Worm (Caenorhabditis elegans): ENCODE results near the gene pfk-1.2.

pfk-1.2 gene

DNA sequence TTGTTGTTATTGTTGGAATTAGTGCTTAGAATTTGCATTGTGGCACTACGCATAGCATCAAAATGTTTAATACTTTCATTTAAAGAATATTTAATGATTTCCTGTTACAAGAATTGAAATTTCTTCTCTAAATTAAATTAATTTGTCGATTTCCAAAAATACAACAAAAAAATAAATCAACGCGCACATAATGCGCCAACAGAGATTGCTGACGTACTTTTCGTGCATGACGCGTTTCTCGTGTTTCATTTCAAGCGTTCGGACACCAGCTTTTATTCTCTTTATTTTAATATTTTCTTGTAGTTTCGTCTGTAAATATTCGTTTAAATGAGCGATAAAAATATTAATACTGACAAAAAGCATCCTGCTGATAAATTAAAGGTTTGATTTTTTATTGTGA is 18.0 kb upstream of the pfk-1.2 start, which contains the start of gene eif-2Bdelta (continued):
- peak; percentile 74 for TF ChIP-seq nhr-90 (tag; optimal IDR thresholded peaks at IDR 0.05; ENCODE audit: poor library complexity)
- peak; percentile 39 for TF ChIP-seq C16A3.4 (tag; optimal IDR thresholded peaks at IDR 0.05)
- TF ChIP-seq nhr-77 (tag; optimal IDR thresholded peaks at IDR 0.05) = no peak
- no peak for TF ChIP-seq hlh-17 (GFP tag; optimal IDR thresholded peaks at IDR 0.05; ENCODE audit: borderline replicate concordance)
- TF ChIP-seq sptf-1 (tag; optimal IDR thresholded peaks at IDR 0.05) = no peak
- TF ChIP-seq efl-1 (optimal IDR thresholded peaks at IDR 0.05) = peak; percentile 51 to 73
- TF ChIP-seq efl-1 (GFP tag; optimal IDR thresholded peaks at IDR 0.05 in 1 of 2) = peak; percentile 68 to 96
- TF ChIP-seq nhr-12 (tag; optimal IDR thresholded peaks at IDR 0.05) = no peak
- peak; percentile 83 for TF ChIP-seq nhr-71 (tag; optimal IDR thresholded peaks at IDR 0.05)
- TF ChIP-seq hpl-2 (GFP tag; optimal IDR thresholded peaks at IDR 0.05) = no peak
- TF ChIP-seq fkh-10 (GFP tag; optimal IDR thresholded peaks at IDR 0.05) = no peak
- TF ChIP-seq aha-1 (tag; optimal IDR thresholded peaks at IDR 0.05) = no peak
- peak; percentile 76 for TF ChIP-seq irx-1 (tag; optimal IDR thresholded peaks at IDR 0.05)
- TF ChIP-seq ces-1 (GFP tag; optimal IDR thresholded peaks at IDR 0.05) = no peak
- no peak for TF ChIP-seq ceh-63 (GFP tag; optimal IDR thresholded peaks at IDR 0.05)
- TF ChIP-seq tlp-1 (tag; optimal IDR thresholded peaks at IDR 0.05) = no peak
- no peak for TF ChIP-seq unc-98 (GFP tag; IDR thresholded peaks at IDR 0.05)
- TF ChIP-seq sup-37 (GFP tag; optimal IDR thresholded peaks at IDR 0.05) = no peak
- TF ChIP-seq C04F5.9 (tag; optimal IDR thresholded peaks at IDR 0.05) = peak; percentile 15
- no peak for TF ChIP-seq pag-3 (tag; optimal IDR thresholded peaks at IDR 0.05; ENCODE audit: borderline replicate concordance, insufficient read depth)
- no peak for TF ChIP-seq vab-15 (tag; optimal IDR thresholded peaks at IDR 0.05)
- TF ChIP-seq pqm-1 (tag; optimal IDR thresholded peaks at IDR 0.05) = no peak
- TF ChIP-seq nhr-237 (tag; optimal IDR thresholded peaks at IDR 0.05) = no peak
- no peak for TF ChIP-seq lir-3 (tag; optimal IDR thresholded peaks at IDR 0.05; ENCODE audit: poor library complexity)
- no peak for TF ChIP-seq ets-5 (GFP tag; IDR thresholded peaks at IDR 0.05)
- peak in 1 of 6 experiments; percentile 2 for TF ChIP-seq elt-3 (tag; optimal IDR thresholded peaks at IDR 0.05)
- TF ChIP-seq fkh-8 (tag; optimal IDR thresholded peaks at IDR 0.05) = no peak
- TF ChIP-seq lin-13 (GFP tag; optimal IDR thresholded peaks at IDR 0.05) = no peak
- no peak for TF ChIP-seq jun-1 (tag; optimal IDR thresholded peaks at IDR 0.05)
- TF ChIP-seq snpc-4 (tag; optimal IDR thresholded peaks at IDR 0.05) = peak; percentile 54
- peak; percentile 72 for TF ChIP-seq lin-14 (GFP tag; optimal IDR thresholded peaks at IDR 0.05)
- peak; percentile 59 for TF ChIP-seq unc-86 (tag; optimal IDR thresholded peaks at IDR 0.05)
- no peak for TF ChIP-seq ztf-4 (tag; optimal IDR thresholded peaks at IDR 0.05)
- peak; percentile 67 for TF ChIP-seq nhr-19 (GFP tag; conservative IDR thresholded peaks at IDR 0.05)
- TF ChIP-seq lin-39 (tag; optimal IDR thresholded peaks at IDR 0.05) = peak; percentile 67
- no peak for TF ChIP-seq nhr-84 (tag; optimal IDR thresholded peaks at IDR 0.05)
- TF ChIP-seq lin-15B (tag; optimal IDR thresholded peaks at IDR 0.05) = no peak
- TF ChIP-seq ztf-11 (tag; optimal IDR thresholded peaks at IDR 0.05) = no peak
- TF ChIP-seq pax-3 (tag; optimal IDR thresholded peaks at IDR 0.05) = no peak
- TF ChIP-seq rnt-1 (tag; optimal IDR thresholded peaks at IDR 0.05) = peak; percentile 76
- peak; percentile 90 for TF ChIP-seq mep-1 (tag; optimal IDR thresholded peaks at IDR 0.05)
- TF ChIP-seq grh-1 (GFP tag; IDR thresholded peaks at IDR 0.05) = no peak
- no peak for TF ChIP-seq nhr-28 (tag; optimal IDR thresholded peaks at IDR 0.05)
- TF ChIP-seq zag-1 (tag; optimal IDR thresholded peaks at IDR 0.05) = no peak
- peak; percentile 45 for TF ChIP-seq egl-13 (tag; optimal IDR thresholded peaks at IDR 0.05)
- no peak for TF ChIP-seq egl-27 (tag; optimal IDR thresholded peaks at IDR 0.05)
- TF ChIP-seq alr-1 (tag; optimal IDR thresholded peaks at IDR 0.05; ENCODE audit: borderline replicate concordance) = no peak
- peak; percentile 76 for TF ChIP-seq swsn-7 (tag; optimal IDR thresholded peaks at IDR 0.05)
- TF ChIP-seq nhr-20 (tag; optimal IDR thresholded peaks at IDR 0.05) = peak; percentile 70
- TF ChIP-seq elt-2 (tag; optimal IDR thresholded peaks at IDR 0.05) = peak; percentile 55
- TF ChIP-seq lin-35 (GFP tag; optimal IDR thresholded peaks at IDR 0.05) = peak; percentile 49 to 76
- TF ChIP-seq unc-62 (GFP tag; optimal IDR thresholded peaks at IDR 0.05) = no peak
- TF ChIP-seq mab-9 (GFP tag; IDR thresholded peaks at IDR 0.05) = no peak
